Fruit fly (Drosophila melanogaster) whole organism, embryonic: Measurements from ENCODE around the gene Cys.

Experiments used
- Atf6 ChIP-seq: fragments of 200-800 bp; sonication (Bioruptor generic); IDR thresholded peaks from 2 replicates; pipeline ENCODE4 v1.3.6; 2022; ENCODE audit warnings: missing biosample characterization, missing genetic modification characterization
- CG10366 ChIP-seq: fragments of 200-800 bp; sonication (Bioruptor generic); IDR thresholded peaks from 2 replicates; pipeline ENCODE4 v1.3.6; 2022; ENCODE audit warnings: missing biosample characterization, missing genetic modification characterization
- CG11085 ChIP-seq: fragments of 200-800 bp; sonication (Bioruptor generic); IDR thresholded peaks from 2 replicates; pipeline ENCODE4 v1.3.6; 2022; ENCODE audit warnings: missing biosample characterization, missing genetic modification characterization
- CG12219 ChIP-seq: fragments of 200-800 bp; sonication (Bioruptor generic); optimal IDR thresholded peaks from 3 replicates; lab custom pipeline; 2018; ENCODE audit warnings: missing biosample characterization, mild to moderate bottlenecking, missing genetic modification characterization
- CG12744 ChIP-seq: fragments of 200-800 bp; sonication (Bioruptor generic); optimal IDR thresholded peaks from 2 replicates; lab custom pipeline; 2016; ENCODE audit warnings: missing biosample characterization, missing genetic modification characterization
- CG14014 ChIP-seq: fragments of 200-800 bp; sonication (Bioruptor generic); IDR thresholded peaks from 2 replicates; pipeline ENCODE4 v1.3.6; 2022; ENCODE audit warnings: missing biosample characterization, missing genetic modification characterization
- CG15011 ChIP-seq: fragments of 200-800 bp; sonication (Bioruptor generic); optimal IDR thresholded peaks from 3 replicates; lab custom pipeline; 2018; ENCODE audit warnings: missing biosample characterization, mild to moderate bottlenecking, missing genetic modification characterization
- CG1647 ChIP-seq: fragments of 200-800 bp; sonication (Bioruptor generic); optimal IDR thresholded peaks from 3 replicates; lab custom pipeline; 2016; ENCODE audit warnings: missing biosample characterization, missing genetic modification characterization
- CG17186 ChIP-seq: fragments of 200-800 bp; sonication (Bioruptor generic); optimal IDR thresholded peaks from 3 replicates; lab custom pipeline; 2017; ENCODE audit warnings: missing biosample characterization, missing genetic modification reagents, missing genetic modification characterization
- CG17328 ChIP-seq: fragments of 200-800 bp; sonication (Bioruptor generic); IDR thresholded peaks from 2 replicates; pipeline ENCODE4 v1.3.6; 2022; ENCODE audit warnings: missing biosample characterization, missing genetic modification characterization
- CG1792 ChIP-seq: fragments of 200-800 bp; sonication (Bioruptor generic); optimal IDR thresholded peaks from 2 replicates; lab custom pipeline; 2016; ENCODE audit warnings: missing biosample characterization, missing genetic modification characterization
- CG2712 ChIP-seq: fragments of 200-800 bp; optimal IDR thresholded peaks from 3 replicates; lab custom pipeline; 2019; ENCODE audit warnings: missing biosample characterization, mild to moderate bottlenecking, missing genetic modification characterization, moderate library complexity
- CG3065 ChIP-seq: fragments of 200-800 bp; sonication (Bioruptor generic); optimal IDR thresholded peaks from 2 replicates; lab custom pipeline; 2016; ENCODE audit warnings: missing biosample characterization, missing genetic modification characterization
- CG3163 ChIP-seq: fragments of 200-800 bp; sonication (Bioruptor generic); optimal IDR thresholded peaks from 3 replicates; lab custom pipeline; 2016; ENCODE audit warnings: missing biosample characterization, missing genetic modification characterization
- CG32772 ChIP-seq: fragments of 200-800 bp; sonication (Bioruptor generic); IDR thresholded peaks from 2 replicates; pipeline ENCODE4 v1.3.6; 2022; ENCODE audit warnings: missing biosample characterization, missing genetic modification characterization
- CG34422 ChIP-seq: fragments of 200-800 bp; sonication (Bioruptor generic); IDR thresholded peaks from 3 replicates; pipeline ENCODE4 v1.3.6; 2022; ENCODE audit warnings: missing biosample characterization, missing genetic modification characterization
- CG3726 ChIP-seq: fragments of 200-800 bp; sonication (Bioruptor generic); IDR thresholded peaks from 3 replicates; pipeline ENCODE4, ENCODE4 v1.3.6; 2022; ENCODE audit warnings: missing biosample characterization, missing genetic modification characterization
- CG5953 ChIP-seq: fragments of 200-800 bp; sonication (Bioruptor generic); IDR thresholded peaks from 2 replicates; pipeline ENCODE4 v1.3.6; 2022; ENCODE audit warnings: missing biosample characterization, missing genetic modification characterization
- CG6854 ChIP-seq: fragments of 200-800 bp; sonication (Bioruptor generic); optimal IDR thresholded peaks from 3 replicates; lab custom pipeline; 2017; ENCODE audit warnings: missing biosample characterization, mild to moderate bottlenecking, missing genetic modification characterization
- CG7357 ChIP-seq: fragments of 200-800 bp; sonication (Bioruptor generic); IDR thresholded peaks from 3 replicates; pipeline ENCODE4 v1.3.6; 2022; ENCODE audit warnings: missing biosample characterization, missing genetic modification characterization
- CG7839 ChIP-seq: fragments of 200-800 bp; sonication (Bioruptor generic); optimal IDR thresholded peaks from 3 replicates; lab custom pipeline; 2018; ENCODE audit warnings: missing biosample characterization, mild to moderate bottlenecking, missing genetic modification characterization, moderate library complexity
- CG8281 ChIP-seq: fragments of 200-800 bp; sonication (Bioruptor generic); optimal IDR thresholded peaks from 2 replicates; lab custom pipeline; 2018; ENCODE audit warnings: missing biosample characterization, mild to moderate bottlenecking, missing genetic modification characterization, moderate library complexity
- CG8478 ChIP-seq: fragments of >200 bp; optimal IDR thresholded peaks from 2 replicates; lab custom pipeline; 2018
- D19A ChIP-seq: fragments of 200-800 bp; optimal IDR thresholded peaks from 3 replicates; lab custom pipeline; 2019; ENCODE audit warnings: missing biosample characterization, mild to moderate bottlenecking, missing genetic modification characterization, moderate library complexity
- Dek ChIP-seq: fragments of 200-800 bp; sonication (Bioruptor generic); optimal IDR thresholded peaks from 3 replicates; lab custom pipeline; 2019; ENCODE audit warnings: missing biosample characterization, mild to moderate bottlenecking, missing genetic modification characterization, moderate library complexity
- Dll ChIP-seq: fragments of 200-800 bp; sonication (Bioruptor generic); IDR thresholded peaks from 4 replicates; pipeline ENCODE4 v1.3.6; 2022; ENCODE audit warnings: missing biosample characterization, missing genetic modification characterization; ENCODE audit not compliant: partially characterized antibody
- H2.0 ChIP-seq: fragments of 200-800 bp; sonication (Bioruptor generic); IDR thresholded peaks from 2 replicates; pipeline ENCODE4 v1.3.6; 2022; ENCODE audit warnings: missing biosample characterization, missing genetic modification characterization
- Lhr ChIP-seq: fragments of 200-800 bp; sonication (Bioruptor generic); optimal IDR thresholded peaks from 3 replicates; lab custom pipeline; 2017; ENCODE audit warnings: mild to moderate bottlenecking, missing biosample characterization, missing genetic modification reagents, missing genetic modification characterization
- Mrtf ChIP-seq: fragments of 200-800 bp; sonication (Bioruptor generic); IDR thresholded peaks from 3 replicates; pipeline ENCODE4 v1.3.6; 2022; ENCODE audit warnings: missing biosample characterization, missing genetic modification characterization
- Nf-YA ChIP-seq: fragments of 200-800 bp; sonication (Bioruptor generic); IDR thresholded peaks from 2 replicates; pipeline ENCODE4 v1.3.6; 2022; ENCODE audit warnings: missing biosample characterization, missing genetic modification characterization
- Nf-YC ChIP-seq: fragments of 200-800 bp; optimal IDR thresholded peaks from 3 replicates; lab custom pipeline; 2019; ENCODE audit warnings: missing biosample characterization, mild to moderate bottlenecking, missing genetic modification characterization, moderate library complexity
- Optix ChIP-seq: fragments of 200-800 bp; sonication (Bioruptor generic); IDR thresholded peaks from 3 replicates; pipeline ENCODE4 v1.3.6; 2022; ENCODE audit warnings: missing biosample characterization, missing genetic modification characterization
- Spps ChIP-seq: fragments of 200-800 bp; sonication (Bioruptor generic); optimal IDR thresholded peaks from 2 replicates; lab custom pipeline; 2018; ENCODE audit warnings: missing biosample characterization, mild to moderate bottlenecking, missing genetic modification characterization
- Trl ChIP-seq, 3 experiments: fragments of >200 bp in 2 of 3; fragments of 200-800 bp in 1 of 3; sonication (Bioruptor generic) in 1 of 3; optimal IDR thresholded peaks; 2 replicates in 1 of 3; 3 replicates in 2 of 3; lab custom pipeline; 2016 to 2017; ENCODE audit warnings: missing biosample characterization in 1 of 3, missing genetic modification characterization in 1 of 3
- ara ChIP-seq: fragments of 200-800 bp; sonication (Bioruptor generic); IDR thresholded peaks from 2 replicates; pipeline ENCODE4 v1.3.6; 2022; ENCODE audit warnings: missing biosample characterization, missing genetic modification characterization
- bcd ChIP-seq: fragments of 200-800 bp; sonication (Bioruptor generic); optimal IDR thresholded peaks from 2 replicates; lab custom pipeline; 2017; ENCODE audit warnings: missing biosample characterization, mild to moderate bottlenecking, missing genetic modification characterization
- chn ChIP-seq: fragments of 200-800 bp; sonication (Bioruptor generic); optimal IDR thresholded peaks from 2 replicates; lab custom pipeline; 2016; ENCODE audit warnings: missing biosample characterization, missing genetic modification characterization
- ci ChIP-seq: fragments of 200-800 bp; sonication (Bioruptor generic); IDR thresholded peaks from 3 replicates; pipeline ENCODE4 v1.3.6; 2022; ENCODE audit warnings: missing biosample characterization, missing genetic modification characterization
- crp ChIP-seq, 2 experiments: fragments of 200-800 bp; sonication (Bioruptor generic); optimal IDR thresholded peaks; 2 replicates in 1 of 2; 3 replicates in 1 of 2; lab custom pipeline; 2017; ENCODE audit warnings: missing biosample characterization in 2 of 2, missing genetic modification characterization in 2 of 2, mild to moderate bottlenecking in 1 of 2, moderate library complexity in 1 of 2
- cwo ChIP-seq: fragments of 200-800 bp; sonication (Bioruptor generic); optimal IDR thresholded peaks from 3 replicates; lab custom pipeline; 2017; ENCODE audit warnings: missing biosample characterization, missing genetic modification characterization, mild to moderate bottlenecking, moderate library complexity, missing genetic modification reagents
- gsb-n ChIP-seq: fragments of 200-800 bp; sonication (Bioruptor generic); optimal IDR thresholded peaks from 3 replicates; lab custom pipeline; 2018; ENCODE audit warnings: missing biosample characterization, mild to moderate bottlenecking, missing genetic modification characterization
- h ChIP-seq: fragments of >200 bp; optimal IDR thresholded peaks from 2 replicates; lab custom pipeline; 2017
- ham ChIP-seq: fragments of 200-800 bp; sonication (Bioruptor generic); IDR thresholded peaks from 2 replicates; pipeline ENCODE4 v1.3.6; 2022; ENCODE audit warnings: missing biosample characterization, missing genetic modification characterization
- lbe ChIP-seq: fragments of 200-800 bp; sonication (Bioruptor generic); optimal IDR thresholded peaks from 2 replicates; lab custom pipeline; 2016; ENCODE audit warnings: missing biosample characterization, mild to moderate bottlenecking, missing genetic modification characterization
- pb ChIP-seq: fragments of 200-800 bp; sonication (Bioruptor generic); optimal IDR thresholded peaks from 3 replicates; lab custom pipeline; 2016; ENCODE audit warnings: missing biosample characterization, missing genetic modification characterization
- phol ChIP-seq: fragments of 200-800 bp; sonication (Bioruptor generic); optimal IDR thresholded peaks from 3 replicates; lab custom pipeline; 2018; ENCODE audit warnings: missing biosample characterization, mild to moderate bottlenecking, missing genetic modification characterization, moderate library complexity
- sima ChIP-seq: fragments of 200-800 bp; sonication (Bioruptor generic); optimal IDR thresholded peaks from 2 replicates; lab custom pipeline; 2016; ENCODE audit warnings: missing biosample characterization, missing genetic modification characterization
- sisA ChIP-seq: fragments of 200-800 bp; sonication (Bioruptor generic); IDR thresholded peaks from 2 replicates; pipeline ENCODE4 v1.3.6; 2022; ENCODE audit warnings: missing biosample characterization, missing genetic modification characterization
- tll ChIP-seq, 2 experiments: fragments of 200-800 bp in 1 of 2; fragments of >200 bp in 1 of 2; sonication (Bioruptor generic) in 1 of 2; optimal IDR thresholded peaks; 2 replicates each; lab custom pipeline; 2017 to 2019; ENCODE audit warnings: missing biosample characterization in 2 of 2, missing genetic modification characterization in 2 of 2, mild to moderate bottlenecking in 1 of 2, moderate library complexity in 1 of 2
- tna ChIP-seq: fragments of 200-800 bp; sonication (Bioruptor generic); IDR thresholded peaks from 2 replicates; pipeline ENCODE4 v1.3.6; 2022; ENCODE audit warnings: missing biosample characterization, missing genetic modification characterization; ENCODE audit not compliant: partially characterized antibody

Gene Cys

dm6 chr3R:14557480-14558354 is 11.7 kb downstream of the Cys start, which contains the start of gene Pde6 (continued):
- TF ChIP-seq CG3065, result peak; percentile 86
- TF ChIP-seq sisA (GFP tag; lab: Robert Waterston, UW), result no peak
- no peak for TF ChIP-seq CG2712
- no peak for TF ChIP-seq chn (GFP tag; lab: Kevin White, UChicago)
- TF ChIP-seq CG7357 (GFP tag; lab: Robert Waterston, UW), result no peak
- no peak for TF ChIP-seq CG11085 (GFP tag; lab: Robert Waterston, UW)
- no peak for TF ChIP-seq h (lab: Kevin White, UChicago)
- TF ChIP-seq Mrtf (GFP tag; lab: Robert Waterston, UW), result no peak
- TF ChIP-seq Spps (tag; lab: Kevin White, UChicago), result no peak
- no peak for TF ChIP-seq CG8478 (lab: Kevin White, UChicago)
- no peak for TF ChIP-seq D19A (tag; lab: Kevin White, UChicago)
- no peak for TF ChIP-seq pb (GFP tag; lab: Kevin White, UChicago)
- 0 out of 3 replicates have a peak, but pooled peaks have one; percentile 35 for TF ChIP-seq Optix (GFP tag; lab: Robert Waterston, UW)
- TF ChIP-seq CG1647 (GFP tag; lab: Kevin White, UChicago), result no peak
- no peak for TF ChIP-seq CG15011 (GFP tag; lab: Kevin White, UChicago)
- 0 out of 2 replicates have a peak, but pooled peaks have one; percentile 30 for TF ChIP-seq tna (GFP tag; lab: Robert Waterston, UW)
- peak; percentile 99 for TF ChIP-seq cwo
- no peak for TF ChIP-seq CG17186 (GFP tag; lab: Kevin White, UChicago)
- TF ChIP-seq CG7839, result no peak
- TF ChIP-seq Nf-YA (GFP tag; lab: Robert Waterston, UW), result peak; percentile 57
- no peak for TF ChIP-seq H2.0 (GFP tag; lab: Robert Waterston, UW)
- TF ChIP-seq phol (tag; lab: Kevin White, UChicago), result no peak
- TF ChIP-seq CG3163 (GFP tag; lab: Kevin White, UChicago), result no peak
- no peak for TF ChIP-seq CG3726 (GFP tag; lab: Robert Waterston, UW)
- no peak for TF ChIP-seq Atf6
- TF ChIP-seq sima (GFP tag; lab: Kevin White, UChicago), result no peak
- TF ChIP-seq crp (GFP tag; optimal IDR thresholded peaks at IDR 0.05; lab: Kevin White, UChicago), result peak in 1 of 2 experiments; percentile 26
- no peak for TF ChIP-seq CG17328
- TF ChIP-seq Lhr (GFP tag; lab: Kevin White, UChicago), result no peak
- peak; percentile 21; the same call in 1 of the 3 replicates for TF ChIP-seq CG34422 (GFP tag; lab: Robert Waterston, UW)
- no peak for TF ChIP-seq CG10366 (GFP tag; lab: Robert Waterston, UW)
- no peak for TF ChIP-seq CG1792 (GFP tag; lab: Kevin White, UChicago)
- no peak for TF ChIP-seq bcd (GFP tag; lab: Kevin White, UChicago)
- no peak for TF ChIP-seq gsb-n (tag; lab: Kevin White, UChicago)
- no peak for TF ChIP-seq CG12219 (GFP tag; lab: Kevin White, UChicago)
- no peak for TF ChIP-seq CG12744 (GFP tag; lab: Kevin White, UChicago)
- no peak for TF ChIP-seq CG5953 (GFP tag; lab: Robert Waterston, UW)
- peak; percentile 79 to 93 for TF ChIP-seq Trl (optimal IDR thresholded peaks at IDR 0.05; lab: Kevin White, UChicago)
- no peak for TF ChIP-seq Trl (GFP tag; optimal IDR thresholded peaks at IDR 0.05; lab: Kevin White, UChicago)
- no peak for TF ChIP-seq CG14014
- TF ChIP-seq tll (GFP tag; optimal IDR thresholded peaks at IDR 0.05; lab: Kevin White, UChicago), result no peak
- no peak for TF ChIP-seq CG8281
- TF ChIP-seq lbe (GFP tag; lab: Kevin White, UChicago), result no peak
- TF ChIP-seq CG6854 (GFP tag; lab: Kevin White, UChicago), result no peak
- TF ChIP-seq ci (GFP tag; lab: Robert Waterston, UW), result peak; percentile 64; the same call in 2 of the 3 replicates
- TF ChIP-seq ham, result no peak
- TF ChIP-seq Dll (GFP tag; lab: Robert Waterston, UW), result no peak
- TF ChIP-seq CG32772 (GFP tag; lab: Robert Waterston, UW), result no peak
- TF ChIP-seq ara (GFP tag; lab: Robert Waterston, UW), result no peak
- no peak for TF ChIP-seq Nf-YC (tag; lab: Kevin White, UChicago)
- TF ChIP-seq Dek (tag; lab: Kevin White, UChicago), result no peak
